Worm (Caenorhabditis elegans) whole organism, L3 larva: ENCODE data around the gene smg-7.

Source experiments
- egl-27 ChIP-seq: sonication (generic microtip); optimal IDR thresholded peaks from 4 replicates; lab custom pipeline; 2017; ENCODE audit warnings: missing biosample characterization, missing genetic modification reagents, missing genetic modification characterization
- jun-1 ChIP-seq: fragments of 150-350 bp; optimal IDR thresholded peaks from 2 replicates; lab custom pipeline; 2014; ENCODE audit warnings: missing biosample characterization, missing genetic modification reagents, missing genetic modification characterization
- nhr-237 ChIP-seq: fragments of 150-350 bp; optimal IDR thresholded peaks from 2 replicates; lab custom pipeline; 2014; ENCODE audit warnings: missing biosample characterization, missing genetic modification characterization
- nhr-67 ChIP-seq: fragments of 150-350 bp; optimal IDR thresholded peaks from 2 replicates; lab custom pipeline; 2014; ENCODE audit warnings: missing biosample characterization, missing genetic modification characterization
- pqm-1 ChIP-seq: fragments of 150-350 bp; optimal IDR thresholded peaks from 2 replicates; lab custom pipeline; 2017; ENCODE audit warnings: missing biosample characterization, missing genetic modification characterization, inconsistent platforms
- skn-1 ChIP-seq: fragments of 150-350 bp; optimal IDR thresholded peaks from 2 replicates; lab custom pipeline; 2014; ENCODE audit warnings: missing biosample characterization, missing genetic modification characterization
- tbx-2 ChIP-seq: sonication (generic microtip); optimal IDR thresholded peaks from 2 replicates; lab custom pipeline; 2016; ENCODE audit warnings: mild to moderate bottlenecking, missing genetic modification characterization, missing compliant biosample characterization
- unc-39 ChIP-seq: sonication (generic microtip); optimal IDR thresholded peaks from 4 replicates; lab custom pipeline; 2017; ENCODE audit warnings: missing biosample characterization, missing genetic modification characterization
- ztf-11 ChIP-seq: fragments of 150-350 bp; optimal IDR thresholded peaks from 2 replicates; lab custom pipeline; 2014; ENCODE audit warnings: missing biosample characterization, missing genetic modification characterization

- no peak for TF ChIP-seq ztf-11 (tag; lab: Kevin White, UChicago)
- TF ChIP-seq pqm-1, result peak; percentile 54
- TF ChIP-seq skn-1 (tag; lab: Kevin White, UChicago), result peak; percentile 63
- TF ChIP-seq nhr-237 (tag; lab: Kevin White, UChicago), result no peak
- TF ChIP-seq jun-1 (tag; lab: Kevin White, UChicago), result peak; percentile 89
- peak; percentile 73 for TF ChIP-seq egl-27 (tag; lab: Kevin White, UChicago)
- TF ChIP-seq tbx-2 (tag; lab: Kevin White, UChicago), result peak; percentile 72
- peak; percentile 12 for TF ChIP-seq unc-39 (tag; lab: Kevin White, UChicago)
- peak; percentile 3 for TF ChIP-seq nhr-67 (tag; lab: Kevin White, UChicago)
These were observed 14.1 kb upstream of the smg-7 start for ce11 chrIV:6756374-6756773.
